Worm (Caenorhabditis elegans) whole organism, late embryonic: ENCODE measurements around the gene skp-1.
A peak's percentile ranks its signal among the peaks of the same experiment; 100 is the strongest.

Experiments used
- C08G9.2 ChIP-seq: sonication (generic microtip); optimal IDR thresholded peaks from 2 replicates; lab custom pipeline; 2016; ENCODE audit warnings: mild to moderate bottlenecking, missing genetic modification characterization, moderate library complexity, missing compliant biosample characterization
- C38D4.7 ChIP-seq: fragments of 200-800 bp; sonication (Bioruptor generic); optimal IDR thresholded peaks from 2 replicates; lab custom pipeline; 2018; ENCODE audit warnings: mild to moderate bottlenecking, missing genetic modification characterization, moderate library complexity, missing compliant biosample characterization
- K02D7.2 ChIP-seq: sonication (generic microtip); optimal IDR thresholded peaks from 2 replicates; lab custom pipeline; 2017; ENCODE audit warnings: mild to moderate bottlenecking, missing genetic modification characterization, missing compliant biosample characterization
- K09A11.1 ChIP-seq: sonication (generic microtip); optimal IDR thresholded peaks from 2 replicates; lab custom pipeline; 2017; ENCODE audit warnings: antibody characterized with exemption, mild to moderate bottlenecking, missing genetic modification characterization, missing compliant biosample characterization; ENCODE audit not compliant: insufficient read depth
- T23F11.4 ChIP-seq: fragments of 200-800 bp; sonication (Bioruptor generic); optimal IDR thresholded peaks from 2 replicates; lab custom pipeline; 2018; ENCODE audit warnings: mild to moderate bottlenecking, missing genetic modification characterization, missing compliant biosample characterization
- Y22D7AL.16 ChIP-seq: sonication (generic microtip); optimal IDR thresholded peaks from 2 replicates; lab custom pipeline; 2016; ENCODE audit warnings: missing genetic modification characterization, missing compliant biosample characterization
- ceh-2 ChIP-seq: sonication (generic microtip); optimal IDR thresholded peaks from 2 replicates; lab custom pipeline; 2016; ENCODE audit warnings: missing genotype, missing genetic modification characterization, missing compliant biosample characterization
- ceh-24 ChIP-seq: sonication (generic microtip); optimal IDR thresholded peaks from 2 replicates; lab custom pipeline; 2016; ENCODE audit warnings: mild to moderate bottlenecking, missing genetic modification characterization, missing compliant biosample characterization
- ceh-30 ChIP-seq: fragments of 150-350 bp; optimal IDR thresholded peaks from 2 replicates; lab custom pipeline; 2014; ENCODE audit warnings: missing biosample characterization, missing genetic modification characterization
- ceh-31 ChIP-seq: sonication (generic microtip); optimal IDR thresholded peaks from 2 replicates; lab custom pipeline; 2016; ENCODE audit warnings: missing genetic modification characterization, missing compliant biosample characterization
- ceh-45 ChIP-seq: fragments of 200-800 bp; sonication (Bioruptor generic); IDR thresholded peaks from 2 replicates; pipeline ENCODE4 v1.3.6; 2022; ENCODE audit warnings: missing genetic modification reagents, missing genetic modification characterization, missing compliant biosample characterization
- ceh-48 ChIP-seq: sonication (generic microtip); optimal IDR thresholded peaks from 2 replicates; lab custom pipeline; 2016; ENCODE audit warnings: missing genetic modification characterization, inconsistent platforms, missing compliant biosample characterization
- ceh-6 ChIP-seq: fragments of 200-800 bp; sonication (Bioruptor generic); optimal IDR thresholded peaks from 2 replicates; lab custom pipeline; 2018; ENCODE audit warnings: mild to moderate bottlenecking, missing genetic modification characterization, missing compliant biosample characterization
- che-1 ChIP-seq: sonication (generic microtip); optimal IDR thresholded peaks from 2 replicates; lab custom pipeline; 2016; ENCODE audit warnings: mild to moderate bottlenecking, missing genetic modification characterization, missing compliant biosample characterization
- dve-1 ChIP-seq: sonication (generic microtip); optimal IDR thresholded peaks from 2 replicates; lab custom pipeline; 2017; ENCODE audit warnings: antibody characterized with exemption, mild to moderate bottlenecking, missing genetic modification characterization, missing compliant biosample characterization
- elt-2 ChIP-seq: sonication (generic microtip); optimal IDR thresholded peaks from 2 replicates; lab custom pipeline; 2016; ENCODE audit warnings: missing genetic modification reagents, missing genetic modification characterization, missing compliant biosample characterization
- eyg-1 ChIP-seq: sonication (generic microtip); optimal IDR thresholded peaks from 2 replicates; lab custom pipeline; 2016; ENCODE audit warnings: missing genotype, missing genetic modification characterization, missing compliant biosample characterization
- fkh-10 ChIP-seq: fragments of 150-350 bp; optimal IDR thresholded peaks from 2 replicates; lab custom pipeline; 2014; ENCODE audit warnings: missing biosample characterization, missing genetic modification reagents, missing genetic modification characterization
- hlh-15 ChIP-seq: sonication (generic microtip); optimal IDR thresholded peaks from 2 replicates; lab custom pipeline; 2016; ENCODE audit warnings: missing genetic modification characterization, missing compliant biosample characterization
- hlh-6 ChIP-seq: sonication (generic microtip); optimal IDR thresholded peaks from 2 replicates; lab custom pipeline; 2016; ENCODE audit warnings: missing genotype, missing genetic modification characterization, missing compliant biosample characterization
- hlh-8 ChIP-seq: sonication (generic microtip); optimal IDR thresholded peaks from 2 replicates; lab custom pipeline; 2016; ENCODE audit warnings: missing genotype, missing genetic modification characterization, missing compliant biosample characterization
- lin-11 ChIP-seq: fragments of 200-800 bp; sonication (Bioruptor generic); optimal IDR thresholded peaks from 2 replicates; lab custom pipeline; 2018; ENCODE audit warnings: mild to moderate bottlenecking, missing genetic modification characterization, missing compliant biosample characterization
- madf-2 ChIP-seq: sonication (generic microtip); optimal IDR thresholded peaks from 2 replicates; lab custom pipeline; 2017; ENCODE audit warnings: missing genetic modification characterization, missing compliant biosample characterization
- mec-3 ChIP-seq: sonication (generic microtip); optimal IDR thresholded peaks from 2 replicates; lab custom pipeline; 2016; ENCODE audit warnings: borderline replicate concordance, missing genetic modification characterization, missing compliant biosample characterization
- odd-2 ChIP-seq: sonication (generic microtip); optimal IDR thresholded peaks from 2 replicates; lab custom pipeline; 2017; ENCODE audit warnings: antibody characterized with exemption, mild to moderate bottlenecking, missing genetic modification characterization, missing compliant biosample characterization
- pat-9 ChIP-seq: fragments of 200-800 bp; sonication (Bioruptor generic); optimal IDR thresholded peaks from 2 replicates; lab custom pipeline; 2018; ENCODE audit warnings: mild to moderate bottlenecking, missing genetic modification characterization, moderate library complexity, missing compliant biosample characterization
- pha-2 ChIP-seq: sonication (generic microtip); optimal IDR thresholded peaks from 2 replicates; lab custom pipeline; 2017; ENCODE audit warnings: mild to moderate bottlenecking, missing genetic modification characterization, missing compliant biosample characterization
- pha-4 ChIP-seq: fragments of 150-350 bp; optimal IDR thresholded peaks from 2 replicates; lab custom pipeline; 2018; ENCODE audit warnings: missing biosample characterization, missing genetic modification reagents, missing genetic modification characterization
- pros-1 ChIP-seq: fragments of 150-350 bp; optimal IDR thresholded peaks from 2 replicates; lab custom pipeline; 2014; ENCODE audit warnings: missing biosample characterization, missing genetic modification reagents, missing genetic modification characterization
- rnt-1 ChIP-seq: sonication (generic microtip); optimal IDR thresholded peaks from 2 replicates; lab custom pipeline; 2016; ENCODE audit warnings: missing genetic modification characterization, missing compliant biosample characterization
- sox-4 ChIP-seq: sonication (generic microtip); optimal IDR thresholded peaks from 2 replicates; lab custom pipeline; 2017; ENCODE audit warnings: mild to moderate bottlenecking, missing genetic modification characterization, inconsistent platforms, missing compliant biosample characterization
- syd-9 ChIP-seq: sonication (generic microtip); optimal IDR thresholded peaks from 2 replicates; lab custom pipeline; 2016; ENCODE audit warnings: mild to moderate bottlenecking, missing genetic modification characterization, moderate library complexity, missing compliant biosample characterization
- tbx-7 ChIP-seq: sonication (generic microtip); optimal IDR thresholded peaks from 2 replicates; lab custom pipeline; 2016; ENCODE audit warnings: missing genotype, missing genetic modification characterization, missing compliant biosample characterization
- ttx-3 ChIP-seq: sonication (generic microtip); optimal IDR thresholded peaks from 2 replicates; lab custom pipeline; 2016; ENCODE audit warnings: missing genetic modification reagents, missing genetic modification characterization, missing compliant biosample characterization
- unc-42 ChIP-seq: sonication (generic microtip); optimal IDR thresholded peaks from 2 replicates; lab custom pipeline; 2016; ENCODE audit warnings: missing genotype, missing genetic modification characterization, missing compliant biosample characterization
- unc-55 ChIP-seq: sonication (generic microtip); optimal IDR thresholded peaks from 2 replicates; lab custom pipeline; 2017; ENCODE audit warnings: missing biosample characterization, missing genetic modification reagents, missing genetic modification characterization
- zip-5 ChIP-seq: sonication (generic microtip); optimal IDR thresholded peaks from 2 replicates; lab custom pipeline; 2016; ENCODE audit warnings: missing genetic modification characterization, missing compliant biosample characterization
- ztf-16 ChIP-seq: sonication (generic microtip); optimal IDR thresholded peaks from 2 replicates; lab custom pipeline; 2017; ENCODE audit warnings: missing genetic modification characterization, missing compliant biosample characterization

The skp-1 gene

DNA sequence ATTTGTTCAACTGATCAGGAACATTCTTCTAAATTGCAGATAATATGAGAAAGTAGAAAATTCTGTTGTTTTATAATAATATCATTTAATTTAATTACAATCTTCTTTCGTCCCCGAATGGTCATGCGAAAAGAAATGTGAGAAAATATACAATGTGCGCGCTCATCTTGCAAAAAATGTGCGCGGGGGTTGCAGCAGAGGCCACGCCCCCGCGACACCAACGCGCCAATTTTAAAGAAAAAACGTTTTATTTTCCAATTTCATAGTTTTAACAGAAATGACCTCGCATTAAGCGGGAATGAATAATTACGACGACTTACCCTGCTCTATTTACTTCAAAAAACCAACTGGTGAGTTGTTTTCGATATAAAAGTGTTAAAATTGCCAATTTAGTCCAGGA, 34.8 kb upstream of the skp-1 start, which contains the start of gene sas-5 (continued):
- peak; percentile 20 for TF ChIP-seq pros-1 (tag; lab: Kevin White, UChicago)
- peak; percentile 78 for TF ChIP-seq ceh-2 (tag; lab: Kevin White, UChicago)
- peak; percentile 57 for TF ChIP-seq K02D7.2 (tag; lab: Kevin White, UChicago)
- peak; percentile 60 for TF ChIP-seq T23F11.4 (GFP tag; lab: Kevin White, UChicago)
- peak; percentile 80 for TF ChIP-seq ztf-16 (tag; lab: Kevin White, UChicago)
- no peak for TF ChIP-seq ceh-30
- TF ChIP-seq pat-9 (tag; lab: Kevin White, UChicago) = peak; percentile 74
- peak; percentile 36 for TF ChIP-seq hlh-6 (tag; lab: Kevin White, UChicago)
- peak; percentile 88 for TF ChIP-seq sox-4 (tag; lab: Kevin White, UChicago)
- TF ChIP-seq ttx-3 (tag; lab: Kevin White, UChicago) = peak; percentile 85
- peak; percentile 42 for TF ChIP-seq unc-42 (tag; lab: Kevin White, UChicago)
- peak; percentile 77 for TF ChIP-seq Y22D7AL.16
- peak; percentile 57 for TF ChIP-seq hlh-15 (tag; lab: Kevin White, UChicago)
- TF ChIP-seq mec-3 (tag; lab: Kevin White, UChicago) = peak; percentile 8
- TF ChIP-seq syd-9 (tag; lab: Kevin White, UChicago) = peak; percentile 62
- peak; percentile 1 for TF ChIP-seq dve-1 (tag; lab: Kevin White, UChicago)
- peak; percentile 80 for TF ChIP-seq C38D4.7 (GFP tag; lab: Kevin White, UChicago)
- peak; percentile 77 for TF ChIP-seq odd-2 (tag; lab: Kevin White, UChicago)
- no peak for TF ChIP-seq unc-55 (GFP tag; lab: Kevin White, UChicago)
- peak; percentile 83 for TF ChIP-seq che-1 (tag; lab: Kevin White, UChicago)

DNA sequence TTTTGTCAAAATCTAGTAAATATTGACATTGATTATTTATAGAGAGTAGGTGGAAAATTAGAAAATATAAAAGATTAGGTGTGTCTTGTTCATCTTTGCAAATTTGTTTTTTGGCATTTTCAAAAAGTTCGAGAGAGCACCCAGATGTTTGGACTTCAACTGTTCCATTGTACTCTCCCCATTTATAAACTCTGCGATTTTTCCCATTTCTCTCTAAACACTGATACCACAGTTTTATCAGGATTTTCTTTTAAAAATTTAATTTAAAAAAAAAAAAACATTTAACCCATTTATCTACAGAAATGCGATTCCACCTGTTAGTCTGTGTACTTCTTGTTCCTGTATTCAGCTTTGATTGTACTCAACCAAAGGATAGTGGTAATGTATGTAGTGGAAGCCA, 32.3 kb upstream of the skp-1 start, which contains the start of gene tag-290:
tag-290 (plus strand) TSS at position 301 of the 400 bp plus-strand sequence.
- TF ChIP-seq syd-9 (tag; lab: Kevin White, UChicago) (no peak), pat-9 (tag; lab: Kevin White, UChicago) (no peak), ceh-6 (GFP tag; lab: Kevin White, UChicago) (no peak), pha-4 (tag; lab: Kevin White, UChicago) (no peak), ceh-48 (no peak), pha-2 (tag; lab: Kevin White, UChicago) (no peak), lin-11 (tag; lab: Kevin White, UChicago) (no peak), ceh-45 (no peak)

DNA sequence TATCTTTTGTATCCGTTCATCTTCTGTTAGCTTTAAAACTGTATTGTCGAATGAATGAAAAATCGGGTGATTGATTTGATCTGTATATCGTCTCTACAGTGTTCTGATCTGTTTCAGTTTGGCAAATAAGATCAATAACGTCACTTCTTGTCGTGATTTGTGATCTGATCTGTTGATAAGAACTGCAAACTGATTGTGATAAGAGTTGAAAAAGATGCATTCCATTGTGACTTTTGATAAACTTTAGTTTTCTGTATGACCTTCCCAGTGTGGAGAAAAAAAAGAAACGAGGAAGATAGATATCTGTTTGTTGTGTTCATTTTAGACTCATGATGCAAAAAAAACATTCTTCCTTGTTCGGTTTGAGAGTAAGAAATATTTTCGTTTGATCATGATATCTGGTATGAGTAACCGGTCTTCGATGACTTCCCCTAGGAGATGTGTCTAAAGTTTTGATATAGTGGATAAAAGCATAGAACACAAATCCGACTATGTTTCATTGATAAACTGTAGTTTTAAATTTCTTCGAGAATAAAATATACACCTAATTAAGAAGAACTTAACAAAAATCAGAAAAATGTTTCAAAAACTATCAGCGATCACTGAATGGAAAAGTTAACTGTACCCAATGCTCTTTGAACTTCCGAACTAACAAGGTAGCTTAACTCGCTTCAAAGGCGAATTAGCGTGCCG, 30.3 kb upstream of the skp-1 start:
- no peak for TF ChIP-seq K09A11.1 (tag; lab: Kevin White, UChicago)
- TF ChIP-seq elt-2 (tag; lab: Kevin White, UChicago) = peak; percentile 80

DNA sequence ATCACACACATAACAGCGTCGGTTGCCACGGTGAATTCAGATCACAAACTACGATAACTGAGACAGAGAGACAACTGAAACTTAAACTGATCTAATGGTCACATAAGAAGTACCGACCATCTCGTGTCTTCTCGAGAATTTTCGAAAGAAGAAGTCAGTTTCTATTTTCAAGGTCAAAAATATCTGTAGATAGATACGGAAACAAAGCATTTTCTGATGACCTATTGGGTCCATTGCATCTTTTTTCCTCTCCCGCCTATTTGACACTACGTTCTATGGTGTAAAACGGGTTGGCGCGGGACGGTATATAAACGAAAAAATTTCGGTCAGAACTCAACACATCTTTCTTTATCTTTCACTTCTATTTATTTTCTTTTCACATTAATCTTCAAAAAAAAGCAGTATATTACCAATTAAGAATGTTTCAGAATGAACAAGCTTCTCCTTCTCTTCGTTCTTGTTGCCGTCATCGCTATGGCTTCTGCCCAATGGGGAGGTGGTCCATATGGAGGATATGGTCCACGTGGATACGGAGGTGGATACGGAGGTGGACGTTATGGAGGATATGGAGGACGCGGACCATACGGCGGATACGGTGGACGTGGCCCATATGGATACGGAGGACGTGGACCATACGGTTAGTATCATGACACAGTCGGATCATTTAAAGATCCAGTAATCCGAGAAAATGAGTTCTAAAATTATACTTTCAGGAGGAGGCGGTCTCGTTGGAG, 29.2 kb upstream of the skp-1 start, which contains the start of gene nlp-24:
nlp-24 (plus strand) TSS at position 429 of the 734 bp plus-strand sequence.
- TF ChIP-seq C38D4.7 (GFP tag; lab: Kevin White, UChicago) (no peak), elt-2 (tag; lab: Kevin White, UChicago) (no peak), ceh-2 (tag; lab: Kevin White, UChicago) (no peak), eyg-1 (no peak), K09A11.1 (tag; lab: Kevin White, UChicago) (no peak), zip-5 (no peak), fkh-10 (GFP tag; lab: Kevin White, UChicago) (no peak), tbx-7 (tag; lab: Kevin White, UChicago) (no peak), ceh-48 (no peak), C08G9.2 (tag; lab: Kevin White, UChicago) (no peak), hlh-8 (tag; lab: Kevin White, UChicago) (no peak), ceh-30 (no peak), rnt-1 (tag; lab: Kevin White, UChicago) (no peak), lin-11 (tag; lab: Kevin White, UChicago) (no peak), ceh-24 (tag; lab: Kevin White, UChicago) (no peak), madf-2 (tag; lab: Kevin White, UChicago) (no peak), ceh-31 (tag; lab: Kevin White, UChicago) (no peak), syd-9 (tag; lab: Kevin White, UChicago) (no peak), odd-2 (tag; lab: Kevin White, UChicago) (no peak)
